Worm (Caenorhabditis elegans) whole organism, midembryonic: ENCODE measurements around the gene acy-4.

Experiments used
- T22C8.4 ChIP-seq: fragments of 200-800 bp; sonication (Bioruptor generic); IDR thresholded peaks from 2 replicates; pipeline ENCODE4 v1.3.6; 2022; ENCODE audit warnings: missing genetic modification characterization, missing compliant biosample characterization
- cog-1 ChIP-seq: sonication (generic microtip); optimal IDR thresholded peaks from 2 replicates; lab custom pipeline; 2016; ENCODE audit warnings: missing genetic modification characterization, missing compliant biosample characterization
- flt-1 ChIP-seq: fragments of 200-800 bp; sonication (Bioruptor generic); IDR thresholded peaks from 2 replicates; pipeline ENCODE4 v1.3.6; 2022; ENCODE audit warnings: missing genetic modification characterization, missing compliant biosample characterization
- klf-2 ChIP-seq: fragments of 200-800 bp; sonication (Bioruptor generic); conservative IDR thresholded peaks from 2 replicates; pipeline ENCODE4 v1.3.6; 2022; ENCODE audit warnings: missing genetic modification reagents, missing genetic modification characterization, missing compliant biosample characterization
- med-1 ChIP-seq: sonication (generic microtip); optimal IDR thresholded peaks from 2 replicates; lab custom pipeline; 2017; ENCODE audit warnings: missing genetic modification characterization, mild to moderate bottlenecking, missing compliant biosample characterization, antibody characterized with exemption, missing genetic modification reagents; ENCODE audit not compliant: insufficient read depth
- ref-1 ChIP-seq: fragments of 200-800 bp; sonication (Bioruptor generic); conservative IDR thresholded peaks from 2 replicates; pipeline ENCODE4 v1.3.6; 2022; ENCODE audit warnings: missing genetic modification reagents, missing genetic modification characterization, missing compliant biosample characterization
- tab-1 ChIP-seq: fragments of 200-800 bp; sonication (Bioruptor generic); IDR thresholded peaks from 2 replicates; pipeline ENCODE4 v1.3.6; 2022; ENCODE audit warnings: missing genetic modification characterization, missing compliant biosample characterization
- ztf-23 ChIP-seq: fragments of 200-800 bp; sonication (Bioruptor generic); IDR thresholded peaks from 2 replicates; pipeline ENCODE4 v1.3.6; 2022; ENCODE audit warnings: missing genetic modification reagents, missing genetic modification characterization, missing compliant biosample characterization
- ztf-29 ChIP-seq: fragments of 200-800 bp; sonication (Bioruptor generic); IDR thresholded peaks from 2 replicates; pipeline ENCODE4 v1.3.6; 2022; ENCODE audit warnings: missing genetic modification reagents, missing genetic modification characterization, missing compliant biosample characterization

Gene acy-4

ce11 chrV:5617301-5617700 is 13.4 kb downstream of the acy-4 start, which contains the start of gene M03E7.2:
M03E7.2 (plus strand) TSS chrV:5617601.
- TF ChIP-seq ztf-29 = no peak
- TF ChIP-seq T22C8.4 (GFP tag; lab: Robert Waterston, UW) = no peak
- no peak for TF ChIP-seq klf-2 (GFP tag; lab: Robert Waterston, UW)
- TF ChIP-seq tab-1 (GFP tag; lab: Robert Waterston, UW) = no peak
- TF ChIP-seq cog-1 (tag; lab: Kevin White, UChicago) = no peak
- TF ChIP-seq ztf-23 (GFP tag; lab: Robert Waterston, UW) = no peak
- TF ChIP-seq flt-1 = no peak
- no peak for TF ChIP-seq ref-1 (GFP tag; lab: Robert Waterston, UW)
- TF ChIP-seq med-1 = no peak

ce11 chrV:5614724-5615123 is 16.0 kb downstream of the acy-4 start, which contains the start of gene M03E7.3:
M03E7.3 (plus strand) TSS chrV:5615024.
- TF ChIP-seq ztf-23 (GFP tag; lab: Robert Waterston, UW) = no peak
- no peak for TF ChIP-seq cog-1 (tag; lab: Kevin White, UChicago)
- TF ChIP-seq tab-1 (GFP tag; lab: Robert Waterston, UW) = no peak
- TF ChIP-seq klf-2 (GFP tag; lab: Robert Waterston, UW) = no peak
- TF ChIP-seq med-1 = no peak
- no peak for TF ChIP-seq ref-1 (GFP tag; lab: Robert Waterston, UW)
- TF ChIP-seq ztf-29 = no peak
- no peak for TF ChIP-seq flt-1

DNA sequence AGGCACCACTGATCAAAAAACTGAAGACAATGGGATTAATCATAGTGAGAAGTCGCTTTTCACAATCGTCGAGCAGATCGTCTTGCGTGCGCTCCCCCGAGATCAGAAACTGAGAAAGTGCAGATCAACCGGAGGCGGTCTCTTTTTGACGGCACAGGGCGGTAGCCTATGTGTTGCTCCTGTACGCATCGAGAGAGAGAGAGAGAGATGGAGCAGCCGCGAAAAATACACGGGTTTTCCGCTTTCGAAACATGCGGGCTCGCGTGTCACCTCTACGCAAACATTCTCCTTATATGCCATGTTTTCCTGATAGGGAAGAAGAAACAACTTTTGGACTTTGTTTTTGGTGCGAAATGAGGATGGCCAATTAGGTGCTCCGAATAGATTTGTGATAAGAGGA is 17.6 kb downstream of the acy-4 start, which contains the start of gene lrpc-1:
lrpc-1 (minus strand) TSS at position 101 of the 400 bp plus-strand sequence.
- TF ChIP-seq med-1 (no peak), ztf-23 (GFP tag; lab: Robert Waterston, UW) (0 out of 2 replicates have a peak, but pooled peaks have one; percentile 13)

DNA sequence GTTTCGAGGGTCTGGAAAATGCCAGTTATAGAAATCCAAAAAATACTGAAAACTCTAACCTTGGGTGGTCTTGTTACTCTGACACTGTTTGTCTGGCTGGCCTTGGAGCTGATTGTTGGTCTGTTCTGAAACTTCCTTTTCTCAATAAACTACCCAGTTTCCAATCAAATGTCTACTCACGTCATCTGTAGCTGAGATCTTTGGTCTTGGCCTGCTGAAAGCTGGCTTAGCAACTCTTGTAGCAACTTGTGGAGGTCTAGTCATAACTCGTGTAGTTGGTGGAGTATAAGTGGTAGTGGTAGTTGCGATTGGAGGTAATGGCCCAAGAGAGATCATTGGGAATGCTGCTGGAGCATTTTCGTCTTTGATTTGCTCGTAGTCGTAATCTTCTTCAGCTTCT is 20.5 kb downstream of the acy-4 start:
- TF ChIP-seq ztf-23 (GFP tag; lab: Robert Waterston, UW) (no peak), ref-1 (GFP tag; lab: Robert Waterston, UW) (no peak), klf-2 (GFP tag; lab: Robert Waterston, UW) (no peak), flt-1 (no peak), ztf-29 (no peak), cog-1 (tag; lab: Kevin White, UChicago) (no peak), tab-1 (GFP tag; lab: Robert Waterston, UW) (no peak), T22C8.4 (GFP tag; lab: Robert Waterston, UW) (no peak), med-1 (no peak)

DNA sequence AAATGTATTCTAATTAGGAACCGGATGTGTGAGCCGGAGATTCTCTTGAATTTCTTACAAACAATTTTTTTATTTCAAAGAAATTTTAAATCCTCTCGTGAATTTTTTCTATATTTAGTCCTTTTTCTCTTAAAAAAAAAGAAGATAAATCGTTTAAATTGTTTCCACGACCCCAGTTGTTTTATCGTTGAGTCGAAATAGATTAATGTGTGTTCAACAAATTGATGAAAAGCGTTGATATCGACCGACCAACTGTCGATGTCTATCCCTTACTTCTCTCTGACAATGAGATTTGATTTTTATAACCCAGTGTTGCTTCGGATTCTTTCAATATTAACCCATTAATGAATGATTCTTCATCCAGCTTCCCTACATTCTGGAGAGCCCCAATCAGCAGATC is 24.4 kb downstream of the acy-4 start, which contains the start of gene CD4.1:
CD4.1 (plus strand) TSS at position 301 of the 400 bp plus-strand sequence.
- TF ChIP-seq T22C8.4 (GFP tag; lab: Robert Waterston, UW) (no peak), klf-2 (GFP tag; lab: Robert Waterston, UW) (no peak), ztf-29 (no peak), ref-1 (GFP tag; lab: Robert Waterston, UW) (no peak), flt-1 (no peak)

ce11 chrV:5601263-5601662 is 29.4 kb downstream of the acy-4 start, which contains the start of gene CD4.8:
CD4.8 (minus strand) TSS chrV:5601363.
- TF ChIP-seq ztf-23 (GFP tag; lab: Robert Waterston, UW) = no peak
- TF ChIP-seq med-1 = no peak
- no peak for TF ChIP-seq cog-1 (tag; lab: Kevin White, UChicago)
- TF ChIP-seq ztf-29 = no peak
- TF ChIP-seq T22C8.4 (GFP tag; lab: Robert Waterston, UW) = no peak
- TF ChIP-seq tab-1 (GFP tag; lab: Robert Waterston, UW) = no peak
- TF ChIP-seq flt-1 = no peak
- no peak for TF ChIP-seq ref-1 (GFP tag; lab: Robert Waterston, UW)
- TF ChIP-seq klf-2 (GFP tag; lab: Robert Waterston, UW) = no peak

DNA sequence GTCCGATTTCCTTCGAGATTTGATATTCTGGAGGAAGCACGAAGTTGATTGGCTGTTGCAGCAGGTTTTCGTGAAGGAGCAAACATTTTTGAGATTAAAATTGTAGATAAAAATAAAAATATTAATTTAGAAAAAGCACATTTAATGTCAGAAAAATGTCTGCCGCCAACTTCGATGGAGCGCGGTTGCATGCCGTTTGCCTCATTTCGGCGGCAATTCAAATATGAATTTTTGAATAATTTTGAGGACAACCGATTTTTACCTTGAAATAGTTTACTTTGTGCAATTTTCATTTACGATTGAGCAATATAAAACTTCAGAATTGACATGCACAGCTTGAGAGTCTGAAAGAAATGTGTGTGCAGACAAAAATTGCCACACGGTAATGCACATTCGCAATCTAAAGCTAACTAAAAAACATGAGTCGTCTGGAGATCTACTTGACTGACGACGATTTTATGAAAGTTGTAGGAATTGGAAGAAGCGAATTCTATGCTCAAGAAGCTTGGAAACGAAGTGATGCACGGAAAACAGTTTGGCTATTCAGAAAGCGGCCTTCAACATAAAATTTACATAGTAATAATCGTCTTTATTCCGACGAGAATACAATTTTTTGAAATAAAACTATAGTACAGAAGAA is 34.2 kb downstream of the acy-4 start, which contains the start of gene zhit-1:
zhit-1 (minus strand) TSS at position 161 of the 640 bp plus-strand sequence.
- TF ChIP-seq cog-1 (tag; lab: Kevin White, UChicago) (no peak), ztf-29 (no peak), klf-2 (GFP tag; lab: Robert Waterston, UW) (no peak), tab-1 (GFP tag; lab: Robert Waterston, UW) (no peak), ref-1 (GFP tag; lab: Robert Waterston, UW) (no peak)

DNA sequence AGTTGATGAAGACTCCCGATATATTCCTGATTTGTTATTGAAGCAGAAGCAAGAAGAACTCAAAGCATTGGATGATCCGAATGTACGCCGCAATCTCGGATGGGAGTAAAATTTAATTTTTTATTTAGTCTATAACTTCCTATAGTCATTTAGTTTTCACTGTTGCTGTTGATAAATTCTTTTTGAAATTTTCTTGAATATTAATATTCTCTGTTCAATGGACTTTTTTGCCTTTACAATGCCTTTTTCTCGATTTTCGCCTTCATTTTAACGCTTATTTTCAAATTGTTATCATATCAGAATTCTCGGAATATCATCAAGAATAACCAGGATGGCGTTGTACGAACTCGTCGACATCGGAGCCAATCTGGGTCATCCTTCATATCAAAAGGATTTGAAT is 36.4 kb downstream of the acy-4 start, which contains the start of gene crn-2:
crn-2 (plus strand) TSS at position 301 of the 400 bp plus-strand sequence.
- no peak for TF ChIP-seq flt-1
- no peak for TF ChIP-seq T22C8.4 (GFP tag; lab: Robert Waterston, UW)
- no peak for TF ChIP-seq ref-1 (GFP tag; lab: Robert Waterston, UW)

DNA sequence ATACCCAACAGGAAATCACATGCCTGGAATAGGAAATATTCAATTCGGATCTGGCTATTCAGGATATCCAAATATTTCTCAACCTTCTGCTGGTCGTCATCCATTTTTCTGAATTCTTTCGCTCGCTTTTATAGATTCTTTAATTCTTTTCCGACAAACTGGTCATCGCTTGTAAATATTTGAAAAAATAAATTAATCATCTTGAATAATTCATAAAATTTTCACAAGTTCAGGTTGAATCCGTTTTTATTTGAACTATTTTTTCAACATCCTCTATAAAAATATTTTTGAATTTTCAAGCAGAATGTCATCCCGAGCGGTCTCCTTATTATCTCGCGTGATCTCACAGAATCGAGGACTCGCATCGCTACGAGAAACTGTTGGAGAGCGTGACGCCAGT is 37.3 kb downstream of the acy-4 start, which contains the start of gene mrpl-48:
mrpl-48 (plus strand) TSS at position 301 of the 400 bp plus-strand sequence.
- no peak for TF ChIP-seq ztf-23 (GFP tag; lab: Robert Waterston, UW)
- no peak for TF ChIP-seq ztf-29
- no peak for TF ChIP-seq med-1
- no peak for TF ChIP-seq ref-1 (GFP tag; lab: Robert Waterston, UW)
- no peak for TF ChIP-seq tab-1 (GFP tag; lab: Robert Waterston, UW)
- TF ChIP-seq klf-2 (GFP tag; lab: Robert Waterston, UW) = no peak
- TF ChIP-seq T22C8.4 (GFP tag; lab: Robert Waterston, UW) = no peak
- TF ChIP-seq flt-1 = no peak
- TF ChIP-seq cog-1 (tag; lab: Kevin White, UChicago) = no peak

DNA sequence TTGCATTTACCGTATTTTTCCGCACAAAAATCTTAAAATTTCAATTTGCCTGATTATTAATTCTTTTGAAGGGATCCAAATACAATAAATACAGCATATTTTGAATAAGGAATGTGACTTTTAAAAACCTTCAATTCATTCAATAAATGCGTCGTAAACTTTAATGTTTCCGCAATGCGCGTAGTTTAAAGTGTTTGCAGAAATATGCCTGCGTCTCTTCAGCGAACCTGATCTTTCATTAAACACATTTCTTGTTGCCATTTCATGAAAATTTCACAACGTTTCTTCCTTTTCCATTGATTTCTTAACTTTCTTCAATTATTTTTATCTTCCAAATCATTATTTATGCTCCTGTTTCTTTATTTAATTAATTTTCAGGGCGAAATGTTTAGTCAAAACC is 38.4 kb downstream of the acy-4 start, which contains the start of gene vps-37:
vps-37 (plus strand) TSS at position 378 of the 400 bp plus-strand sequence.
- TF ChIP-seq cog-1 (tag; lab: Kevin White, UChicago) = peak; percentile 45
- TF ChIP-seq T22C8.4 (GFP tag; lab: Robert Waterston, UW) = no peak
- peak; percentile 41; the same call in 1 of the 2 replicates for TF ChIP-seq ztf-23 (GFP tag; lab: Robert Waterston, UW)
- TF ChIP-seq ztf-29 = no peak
- TF ChIP-seq ref-1 (GFP tag; lab: Robert Waterston, UW) = no peak
- TF ChIP-seq med-1 = no peak
- TF ChIP-seq flt-1 = 0 out of 2 replicates have a peak, but pooled peaks have one; percentile 59
- TF ChIP-seq tab-1 (GFP tag; lab: Robert Waterston, UW) = peak; percentile 12; the same call in 1 of the 2 replicates
